Fruit fly (Drosophila melanogaster): ENCODE measurements around the gene Prosbeta5R2.

dm6 chr2L:17990771-17991170 lies 553 bp downstream of the Prosbeta5R2 start:
- TF ChIP-seq psq (optimal IDR thresholded peaks at IDR 0.05), result no peak
- TF ChIP-seq Sin3A (optimal IDR thresholded peaks at IDR 0.05), result no peak
- TF ChIP-seq ttk (optimal IDR thresholded peaks at IDR 0.05), result no peak
- TF ChIP-seq insv (optimal IDR thresholded peaks at IDR 0.05), result no peak

Measured in Kc167 (cell line).